Fruit fly (Drosophila melanogaster): ENCODE results near the gene CG10576.

Gene CG10576

DNA sequence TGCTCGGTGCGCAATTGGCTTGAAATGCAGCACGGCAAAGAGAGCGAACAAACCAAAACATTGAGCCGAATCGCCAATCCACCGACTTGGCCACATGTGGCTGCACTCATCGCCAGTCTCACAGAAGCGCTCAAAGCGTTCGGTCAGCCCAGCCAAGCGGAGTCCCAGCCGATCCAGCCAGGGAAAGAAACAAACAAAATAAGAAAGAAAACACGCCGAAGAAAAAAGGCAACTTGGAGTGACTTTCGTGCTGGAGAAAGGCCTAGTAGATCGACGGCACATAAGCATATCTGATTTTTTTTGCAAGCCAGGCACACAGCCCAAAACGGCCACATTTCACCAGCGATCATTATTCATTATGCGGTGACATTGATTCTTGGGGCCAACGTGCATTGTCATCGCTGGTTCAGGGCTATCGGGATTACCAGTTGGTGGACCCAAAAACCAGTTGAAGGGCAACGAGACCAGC is 36.6 kb upstream of the CG10576 start:
- peak; percentile 16 for TF ChIP-seq psq (GFP tag; optimal IDR thresholded peaks at IDR 0.05)
- TF ChIP-seq Sp1 (GFP tag; optimal IDR thresholded peaks at IDR 0.05) = peak; percentile 41
- no peak for TF ChIP-seq Dfd (GFP tag; optimal IDR thresholded peaks at IDR 0.05)

DNA sequence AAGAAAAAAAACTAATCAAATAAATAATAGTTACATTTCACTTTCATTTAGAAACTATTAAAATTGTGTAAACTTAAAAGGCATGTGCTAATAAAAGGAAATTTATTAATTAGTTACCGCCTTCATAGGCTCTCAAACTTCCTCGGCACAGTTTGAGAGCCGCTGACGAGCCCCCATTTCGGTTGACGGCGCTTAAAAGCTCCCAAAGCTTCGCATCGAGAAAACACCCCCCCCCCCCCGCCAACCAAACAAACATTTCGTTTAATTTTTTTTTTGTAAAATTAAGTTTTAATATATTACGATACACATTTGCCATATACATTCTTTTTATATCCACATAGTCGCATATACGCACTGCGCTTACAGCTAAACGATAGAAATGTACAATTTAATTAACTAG is 31.8 kb upstream of the CG10576 start:
- TF ChIP-seq sage (GFP tag; optimal IDR thresholded peaks at IDR 0.05) = no peak
- no peak for TF ChIP-seq Dif (GFP tag; optimal IDR thresholded peaks at IDR 0.05; ENCODE audit: partially characterized antibody)
- no peak for TF ChIP-seq Mio (GFP tag; optimal IDR thresholded peaks at IDR 0.05)
- peak; percentile 15 for TF ChIP-seq Myc (optimal IDR thresholded peaks at IDR 0.05)
- TF ChIP-seq Jra (GFP tag; optimal IDR thresholded peaks at IDR 0.05) = no peak
- TF ChIP-seq fru (GFP tag; optimal IDR thresholded peaks at IDR 0.05) = no peak
- no peak for TF ChIP-seq pan (optimal IDR thresholded peaks at IDR 0.05)
- TF ChIP-seq CrebA (GFP tag; optimal IDR thresholded peaks at IDR 0.05; ENCODE audit: borderline replicate concordance) = no peak
- TF ChIP-seq jim (GFP tag; optimal IDR thresholded peaks at IDR 0.05) = no peak

DNA sequence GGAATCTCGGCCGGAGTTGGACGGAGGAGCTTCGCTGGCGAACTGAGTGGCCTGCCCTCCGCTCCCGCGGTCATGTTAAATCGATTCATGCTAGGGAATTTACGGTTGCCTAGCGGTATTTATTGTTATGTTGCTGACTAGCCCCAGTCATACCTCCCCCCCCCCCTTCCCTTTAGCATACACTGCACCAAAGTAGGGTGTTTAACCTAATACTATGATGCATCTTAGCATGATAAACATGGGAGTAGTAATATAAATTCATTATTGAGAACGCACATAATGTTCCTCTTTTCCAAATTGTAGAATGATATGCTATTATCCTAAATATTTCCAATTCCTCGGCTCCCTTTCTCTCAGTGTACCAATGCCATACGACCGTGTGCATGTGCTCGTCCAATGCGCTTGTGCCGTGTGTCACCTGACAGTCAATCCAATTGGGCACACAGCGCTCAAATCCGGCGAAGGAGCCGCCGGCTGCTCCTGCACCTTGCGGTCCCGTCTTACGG is 31.0 kb upstream of the CG10576 start, which contains the start of gene Tektin-C:
TSS of gene Tektin-C (minus strand) at position 51 of the 506 bp plus-strand sequence.
- TF ChIP-seq woc (GFP tag; optimal IDR thresholded peaks at IDR 0.05) (no peak), Rel (GFP tag; optimal IDR thresholded peaks at IDR 0.05) (no peak), Rel (tag; optimal IDR thresholded peaks at IDR 0.05) (no peak), brk (GFP tag; optimal IDR thresholded peaks at IDR 0.05) (no peak), dl (GFP tag; optimal IDR thresholded peaks at IDR 0.05; ENCODE audit: insufficient read depth in 1 of 2, partially characterized antibody in 2 of 2) (no peak), Hr78 (GFP tag; optimal IDR thresholded peaks at IDR 0.05) (no peak), tai (GFP tag; optimal IDR thresholded peaks at IDR 0.05) (no peak), CG9705 (GFP tag; optimal IDR thresholded peaks at IDR 0.05) (no peak), N (GFP tag; optimal IDR thresholded peaks at IDR 0.05) (no peak), CrebA (GFP tag; optimal IDR thresholded peaks at IDR 0.05; ENCODE audit: borderline replicate concordance) (no peak), Dif (GFP tag; optimal IDR thresholded peaks at IDR 0.05; ENCODE audit: partially characterized antibody) (no peak), CG32264 (GFP tag; optimal IDR thresholded peaks at IDR 0.05) (no peak), ey (GFP tag; optimal IDR thresholded peaks at IDR 0.05) (no peak), dsf (GFP tag; optimal IDR thresholded peaks at IDR 0.05; ENCODE audit: borderline replicate concordance) (no peak), OdsH (GFP tag; optimal IDR thresholded peaks at IDR 0.05) (no peak)

DNA sequence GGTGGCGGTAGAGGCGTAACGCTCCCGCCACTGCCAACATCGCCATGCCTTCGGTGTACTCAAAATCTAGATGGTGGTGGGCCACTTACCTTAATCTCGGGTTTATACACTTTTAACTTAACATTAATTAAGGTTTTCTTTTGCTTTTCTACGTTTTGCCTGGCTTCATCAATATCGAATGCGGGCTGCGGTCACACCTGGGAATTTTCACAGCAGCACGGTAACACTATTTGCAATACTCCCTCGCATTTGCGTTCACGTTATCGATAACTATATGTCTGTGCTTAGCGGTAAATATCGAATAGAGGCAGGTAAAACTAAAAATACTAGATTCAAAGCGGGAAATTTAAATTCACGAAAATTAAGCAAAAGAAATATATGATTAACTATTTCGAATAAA is 28.5 kb upstream of the CG10576 start, which contains the start of gene Bre1:
TSS of gene Bre1 (minus strand) at position 226 of the 400 bp plus-strand sequence.
- TF ChIP-seq br (GFP tag; optimal IDR thresholded peaks at IDR 0.05) = no peak
- TF ChIP-seq Hr78 (GFP tag; optimal IDR thresholded peaks at IDR 0.05) = no peak

DNA sequence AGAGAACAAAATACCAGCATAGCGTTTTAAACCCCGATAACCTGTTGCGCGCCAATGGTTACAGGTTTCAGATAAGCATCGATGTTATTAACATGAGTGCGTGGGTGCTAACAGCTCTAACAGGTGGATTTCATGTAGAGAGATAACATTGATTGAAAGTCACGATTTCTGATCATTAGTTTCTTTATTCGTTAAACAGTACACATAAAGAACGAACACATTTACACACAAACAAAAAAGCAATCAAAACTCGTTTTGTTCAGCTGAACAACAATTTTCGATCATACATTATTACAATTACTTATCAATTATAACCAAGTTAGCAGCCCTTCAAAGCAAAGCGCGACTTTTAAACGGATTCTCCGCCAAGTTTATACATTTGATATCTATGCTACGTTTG is 24.2 kb upstream of the CG10576 start:
- TF ChIP-seq dl (GFP tag; optimal IDR thresholded peaks at IDR 0.05; ENCODE audit: insufficient read depth in 1 of 2, partially characterized antibody in 2 of 2) (no peak), Hnf4 (GFP tag; optimal IDR thresholded peaks at IDR 0.05) (no peak), Sp1 (GFP tag; optimal IDR thresholded peaks at IDR 0.05) (no peak), Jra (GFP tag; optimal IDR thresholded peaks at IDR 0.05) (no peak), Dfd (GFP tag; optimal IDR thresholded peaks at IDR 0.05) (no peak), Hr83 (GFP tag; optimal IDR thresholded peaks at IDR 0.05; ENCODE audit: poor library complexity, severe bottlenecking) (peak; percentile 31), psq (GFP tag; optimal IDR thresholded peaks at IDR 0.05) (no peak), woc (GFP tag; optimal IDR thresholded peaks at IDR 0.05) (no peak), CG32264 (GFP tag; optimal IDR thresholded peaks at IDR 0.05) (peak; percentile 40), dsf (GFP tag; optimal IDR thresholded peaks at IDR 0.05; ENCODE audit: borderline replicate concordance) (peak; percentile 6), CrebA (GFP tag; optimal IDR thresholded peaks at IDR 0.05; ENCODE audit: borderline replicate concordance) (no peak), tai (GFP tag; optimal IDR thresholded peaks at IDR 0.05) (no peak), Rel (GFP tag; optimal IDR thresholded peaks at IDR 0.05) (no peak), Rel (tag; optimal IDR thresholded peaks at IDR 0.05) (no peak), CG9705 (GFP tag; optimal IDR thresholded peaks at IDR 0.05) (peak; percentile 23), Myc (optimal IDR thresholded peaks at IDR 0.05) (no peak), N (GFP tag; optimal IDR thresholded peaks at IDR 0.05) (no peak), br (GFP tag; optimal IDR thresholded peaks at IDR 0.05) (no peak), brk (GFP tag; optimal IDR thresholded peaks at IDR 0.05) (no peak), h (GFP tag; optimal IDR thresholded peaks at IDR 0.05) (no peak), sv (GFP tag; optimal IDR thresholded peaks at IDR 0.05) (peak; percentile 6), Vsx2 (GFP tag; optimal IDR thresholded peaks at IDR 0.05; ENCODE audit: partially characterized antibody) (no peak), fru (GFP tag; optimal IDR thresholded peaks at IDR 0.05) (peak; percentile 30), jim (GFP tag; optimal IDR thresholded peaks at IDR 0.05) (no peak), usp (GFP tag; optimal IDR thresholded peaks at IDR 0.05) (no peak), Dif (GFP tag; optimal IDR thresholded peaks at IDR 0.05; ENCODE audit: partially characterized antibody) (no peak), lola (GFP tag; optimal IDR thresholded peaks at IDR 0.05) (no peak), dmrt93B (GFP tag; optimal IDR thresholded peaks at IDR 0.05) (no peak), rgr (GFP tag; optimal IDR thresholded peaks at IDR 0.05) (no peak), sage (GFP tag; optimal IDR thresholded peaks at IDR 0.05) (peak; percentile 41), pan (optimal IDR thresholded peaks at IDR 0.05) (no peak), OdsH (GFP tag; optimal IDR thresholded peaks at IDR 0.05) (peak; percentile 32), ey (GFP tag; optimal IDR thresholded peaks at IDR 0.05) (peak; percentile 42), Abd-B (GFP tag; optimal IDR thresholded peaks at IDR 0.05) (no peak), GATAd (GFP tag; optimal IDR thresholded peaks at IDR 0.05) (no peak), foxo (GFP tag; optimal IDR thresholded peaks at IDR 0.05) (peak in 1 of 2 experiments; percentile 6), Mio (GFP tag; optimal IDR thresholded peaks at IDR 0.05) (no peak)
